Fruit fly (Drosophila melanogaster): ENCODE results near the gene ACXE.

ACXE gene

DNA sequence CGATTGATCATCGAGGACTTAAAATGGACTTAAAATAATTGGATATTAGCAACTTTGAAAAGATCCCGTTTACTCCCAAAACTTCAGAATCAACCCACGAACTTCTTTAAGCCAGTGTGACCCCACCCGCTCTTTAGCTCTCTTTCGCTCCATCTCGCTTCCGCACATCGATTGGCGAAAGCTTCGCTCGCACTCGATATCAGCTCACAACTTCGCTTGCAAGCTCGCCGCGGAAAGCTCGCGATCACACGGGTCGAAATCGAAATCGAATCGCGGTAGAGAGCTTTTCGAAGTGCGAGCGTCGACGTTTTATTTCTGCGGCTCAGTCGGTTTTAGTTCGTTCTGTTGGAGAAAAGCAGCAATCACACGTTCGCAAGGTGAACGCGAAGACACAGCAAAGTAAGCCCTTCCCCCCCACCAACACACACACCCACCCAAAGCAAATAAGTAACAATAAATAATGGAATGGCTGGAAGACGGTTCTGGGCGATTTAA lies 48.7 kb downstream of the ACXE start, which contains the start of gene Vha68-2 (continued):
- no peak for TF ChIP-seq CG5245 (GFP tag; optimal IDR thresholded peaks at IDR 0.05)
- TF ChIP-seq CG15696 (tag; optimal IDR thresholded peaks at IDR 0.05) = no peak
- TF ChIP-seq inv (GFP tag; IDR thresholded peaks at IDR 0.05; ENCODE audit: partially characterized antibody) = peak; percentile 26; the same call in 1 of the 2 replicates
- TF ChIP-seq Doc3 (GFP tag; IDR thresholded peaks at IDR 0.05; ENCODE audit: partially characterized antibody) = 0 out of 3 replicates have a peak, but pooled peaks have one; percentile 16
- no peak for TF ChIP-seq Trl (optimal IDR thresholded peaks at IDR 0.05)
- peak; percentile 77 for TF ChIP-seq Trl (GFP tag; optimal IDR thresholded peaks at IDR 0.05)
- TF ChIP-seq CG7271 (tag; optimal IDR thresholded peaks at IDR 0.05) = no peak
- peak; percentile 41 for TF ChIP-seq Atf3 (GFP tag; optimal IDR thresholded peaks at IDR 0.05)
- TF ChIP-seq CG7745 (tag; optimal IDR thresholded peaks at IDR 0.05) = no peak
- no peak for TF ChIP-seq nau (GFP tag; optimal IDR thresholded peaks at IDR 0.05)
- peak; percentile 59 for TF ChIP-seq mam (GFP tag; optimal IDR thresholded peaks at IDR 0.05)
- TF ChIP-seq CG42726 (GFP tag; IDR thresholded peaks at IDR 0.05; ENCODE audit: partially characterized antibody) = no peak
- TF ChIP-seq CG7786 (GFP tag; optimal IDR thresholded peaks at IDR 0.05) = peak; percentile 14
- TF ChIP-seq CG11456 (GFP tag; IDR thresholded peaks at IDR 0.05) = peak; percentile 82; the same call in 2 of the 3 replicates
- TF ChIP-seq zfh2 (GFP tag; optimal IDR thresholded peaks at IDR 0.05) = peak; percentile 67
- no peak for TF ChIP-seq TFAM (GFP tag; optimal IDR thresholded peaks at IDR 0.05)
- 0 out of 4 replicates have a peak, but pooled peaks have one; percentile 43 for TF ChIP-seq Dll (GFP tag; IDR thresholded peaks at IDR 0.05; ENCODE audit: partially characterized antibody)
- peak; percentile 71 for TF ChIP-seq CG7987 (GFP tag; optimal IDR thresholded peaks at IDR 0.05)
- TF ChIP-seq Ptx1 (GFP tag; IDR thresholded peaks at IDR 0.05) = peak; percentile 62
- no peak for TF ChIP-seq pnt (GFP tag; optimal IDR thresholded peaks at IDR 0.05)
- TF ChIP-seq Awh (GFP tag; IDR thresholded peaks at IDR 0.05) = no peak; the same call in 1 of the 2 replicates
- no peak for TF ChIP-seq C15 (GFP tag; IDR thresholded peaks at IDR 0.05)
- TF ChIP-seq fd3F (GFP tag; optimal IDR thresholded peaks at IDR 0.05) = peak; percentile 47
- no peak for TF ChIP-seq CG3838 (GFP tag; optimal IDR thresholded peaks at IDR 0.05)
- peak; percentile 55 for TF ChIP-seq grau (tag; optimal IDR thresholded peaks at IDR 0.05)
- TF ChIP-seq Sry-δ (GFP tag; optimal IDR thresholded peaks at IDR 0.05) = peak; percentile 31
- peak; percentile 4 for TF ChIP-seq ftz-f1 (GFP tag; optimal IDR thresholded peaks at IDR 0.05)
- peak; percentile 99 for TF ChIP-seq CG14710 (tag; optimal IDR thresholded peaks at IDR 0.05)
- TF ChIP-seq CG4328 (GFP tag; optimal IDR thresholded peaks at IDR 0.05) = peak; percentile 9
- peak; percentile 3 for TF ChIP-seq exex (tag; optimal IDR thresholded peaks at IDR 0.05)
- TF ChIP-seq CG4730 (GFP tag; IDR thresholded peaks at IDR 0.05) = no peak
- no peak for TF ChIP-seq Nf-YA (GFP tag; IDR thresholded peaks at IDR 0.05)
- peak; percentile 73 for TF ChIP-seq crol (GFP tag; IDR thresholded peaks at IDR 0.05)
- no peak for TF ChIP-seq MTF-1 (GFP tag; optimal IDR thresholded peaks at IDR 0.05; ENCODE audit: borderline replicate concordance)
- TF ChIP-seq ken (GFP tag; IDR thresholded peaks at IDR 0.05) = peak; percentile 47; the same call in 1 of the 3 replicates
- peak; percentile 49 for TF ChIP-seq nom (GFP tag; optimal IDR thresholded peaks at IDR 0.05)
- TF ChIP-seq Sox100B (GFP tag; optimal IDR thresholded peaks at IDR 0.05) = no peak
- peak; percentile 39 for TF ChIP-seq CG3163 (GFP tag; optimal IDR thresholded peaks at IDR 0.05)
- no peak for TF ChIP-seq CG15073 (GFP tag; optimal IDR thresholded peaks at IDR 0.05)
- TF ChIP-seq Deaf1 (tag; optimal IDR thresholded peaks at IDR 0.05) = peak; percentile 67
- peak; percentile 81 for TF ChIP-seq CrebB (tag; optimal IDR thresholded peaks at IDR 0.05)
- no peak for TF ChIP-seq Drgx (GFP tag; IDR thresholded peaks at IDR 0.05)
- TF ChIP-seq Lim3 (GFP tag; IDR thresholded peaks at IDR 0.05) = no peak
- TF ChIP-seq chm (GFP tag; IDR thresholded peaks at IDR 0.05) = 0 out of 2 replicates have a peak, but pooled peaks have one; percentile 49
- TF ChIP-seq eve (GFP tag; optimal IDR thresholded peaks at IDR 0.05) = no peak
- no peak for TF ChIP-seq lola (GFP tag; optimal IDR thresholded peaks at IDR 0.05)
- TF ChIP-seq CG12659 (GFP tag; optimal IDR thresholded peaks at IDR 0.05) = peak; percentile 86
- TF ChIP-seq NFAT (GFP tag; IDR thresholded peaks at IDR 0.05) = 0 out of 2 replicates have a peak, but pooled peaks have one; percentile 34
- TF ChIP-seq Vsx1 (GFP tag; optimal IDR thresholded peaks at IDR 0.05) = peak; percentile 68

All from whole organism, embryonic.